Worm (Caenorhabditis elegans) whole organism, young adult: ENCODE results near the gene ZC53.2.

Experiments used
- B0035.1 ChIP-seq: sonication (generic microtip); optimal IDR thresholded peaks from 2 replicates; lab custom pipeline; 2016; ENCODE audit warnings: missing genetic modification characterization, mild to moderate bottlenecking, missing compliant biosample characterization, missing genotype, missing genetic modification reagents
- B0336.3 ChIP-seq: fragments of 200-800 bp; sonication (Bioruptor generic); IDR thresholded peaks from 2 replicates; pipeline ENCODE4 v1.3.6; 2022; ENCODE audit warnings: missing genetic modification characterization, missing compliant biosample characterization
- C06A6.2 ChIP-seq: fragments of 200-800 bp; sonication (Bioruptor generic); conservative IDR thresholded peaks from 2 replicates; pipeline ENCODE4 v1.3.6; 2022; ENCODE audit warnings: missing genetic modification characterization, missing compliant biosample characterization
- D2030.7 ChIP-seq: fragments of 200-800 bp; sonication (Bioruptor generic); IDR thresholded peaks from 2 replicates; pipeline ENCODE4 v1.3.6; 2022; ENCODE audit warnings: missing genetic modification reagents, missing genetic modification characterization, missing compliant biosample characterization
- F10E7.11 ChIP-seq: sonication (generic microtip); optimal IDR thresholded peaks from 2 replicates; lab custom pipeline; 2017; ENCODE audit warnings: mild to moderate bottlenecking, missing genetic modification characterization, moderate library complexity, missing compliant biosample characterization
- F37B4.10 ChIP-seq: fragments of 200-800 bp; sonication (Bioruptor generic); IDR thresholded peaks from 2 replicates; pipeline ENCODE4 v1.3.6; 2022; ENCODE audit warnings: missing genetic modification characterization, missing compliant biosample characterization
- K11D2.4 ChIP-seq: fragments of 200-800 bp; sonication (Bioruptor generic); IDR thresholded peaks from 2 replicates; pipeline ENCODE4 v1.3.6; 2022; ENCODE audit warnings: missing genetic modification reagents, missing genetic modification characterization, missing compliant biosample characterization
- Y53G8AR.9 ChIP-seq: fragments of 200-800 bp; sonication (Bioruptor generic); conservative IDR thresholded peaks from 2 replicates; pipeline ENCODE4 v1.3.6; 2022; ENCODE audit warnings: missing genetic modification reagents, missing genetic modification characterization, missing compliant biosample characterization
- Y79H2A.3 ChIP-seq: fragments of 200-800 bp; sonication (Bioruptor generic); conservative IDR thresholded peaks from 2 replicates; pipeline ENCODE4 v1.3.6; 2022; ENCODE audit warnings: missing genetic modification reagents, missing genetic modification characterization, missing compliant biosample characterization
- akir-1 ChIP-seq: fragments of 200-800 bp; sonication (Bioruptor generic); optimal IDR thresholded peaks from 2 replicates; lab custom pipeline; 2018; ENCODE audit warnings: mild to moderate bottlenecking, missing genetic modification characterization, moderate library complexity, missing compliant biosample characterization
- aptf-2 ChIP-seq: fragments of 200-800 bp; sonication (Bioruptor generic); conservative IDR thresholded peaks from 2 replicates; pipeline ENCODE4 v1.3.6; 2022; ENCODE audit warnings: missing genetic modification reagents, missing genetic modification characterization, missing compliant biosample characterization
- atf-7 ChIP-seq: sonication (generic microtip); optimal IDR thresholded peaks from 2 replicates; lab custom pipeline; 2017; ENCODE audit warnings: mild to moderate bottlenecking, missing genetic modification characterization, missing compliant biosample characterization
- athp-1 ChIP-seq: sonication (generic microtip); optimal IDR thresholded peaks from 2 replicates; lab custom pipeline; 2017; ENCODE audit warnings: mild to moderate bottlenecking, missing genetic modification characterization, missing compliant biosample characterization
- attf-6 ChIP-seq: fragments of 200-800 bp; sonication (Bioruptor generic); IDR thresholded peaks from 2 replicates; pipeline ENCODE4 v1.3.6; 2022; ENCODE audit warnings: missing genetic modification reagents, missing genetic modification characterization, missing compliant biosample characterization
- ccch-3 ChIP-seq: fragments of 200-800 bp; sonication (Bioruptor generic); optimal IDR thresholded peaks from 2 replicates; lab custom pipeline; 2018; ENCODE audit warnings: mild to moderate bottlenecking, missing genetic modification characterization, missing compliant biosample characterization
- cebp-1 ChIP-seq, 2 experiments: fragments of 200-800 bp in 1 of 2; sonication (Bioruptor generic) in 1 of 2; sonication (generic microtip) in 1 of 2; IDR thresholded peaks in 1 of 2; optimal IDR thresholded peaks in 1 of 2; 2 replicates each; pipeline versions ENCODE4 v1.3.6 to Lab custom; 2017 to 2022; ENCODE audit warnings: missing compliant biosample characterization in 2 of 2, missing genetic modification characterization in 2 of 2, mild to moderate bottlenecking in 1 of 2, missing genetic modification reagents in 1 of 2, moderate library complexity in 1 of 2
- cebp-2 ChIP-seq: fragments of 200-800 bp; sonication (Bioruptor generic); IDR thresholded peaks from 2 replicates; pipeline ENCODE4 v1.3.6; 2022; ENCODE audit warnings: missing genetic modification characterization, missing compliant biosample characterization
- ceh-79 ChIP-seq: sonication (generic microtip); optimal IDR thresholded peaks from 2 replicates; lab custom pipeline; 2017; ENCODE audit warnings: mild to moderate bottlenecking, missing genetic modification characterization, missing compliant biosample characterization
- die-1 ChIP-seq: sonication (generic microtip); optimal IDR thresholded peaks from 2 replicates; lab custom pipeline; 2016; ENCODE audit warnings: missing genotype, mild to moderate bottlenecking, missing genetic modification characterization, missing compliant biosample characterization
- dox-1 ChIP-seq: fragments of 200-800 bp; sonication (Bioruptor generic); IDR thresholded peaks from 2 replicates; pipeline ENCODE4 v1.3.6; 2022; ENCODE audit warnings: missing genetic modification reagents, missing genetic modification characterization, missing compliant biosample characterization
- dpff-1 ChIP-seq: sonication (generic microtip); optimal IDR thresholded peaks from 2 replicates; lab custom pipeline; 2017; ENCODE audit warnings: mild to moderate bottlenecking, missing genetic modification characterization, missing compliant biosample characterization
- dpl-1 ChIP-seq: fragments of 150-350 bp; optimal IDR thresholded peaks from 2 replicates; lab custom pipeline; 2014; ENCODE audit warnings: missing biosample characterization, missing genetic modification reagents, missing genetic modification characterization
- ekl-4 ChIP-seq: fragments of 200-800 bp; sonication (Bioruptor generic); IDR thresholded peaks from 2 replicates; pipeline ENCODE4 v1.3.6; 2022; ENCODE audit warnings: missing genetic modification reagents, missing genetic modification characterization, missing compliant biosample characterization
- hsf-1 ChIP-seq: fragments of 200-800 bp; sonication (Bioruptor generic); IDR thresholded peaks from 2 replicates; pipeline ENCODE4 v1.3.6; 2022; ENCODE audit warnings: missing genetic modification reagents, missing genetic modification characterization, missing compliant biosample characterization
- lag-1 ChIP-seq: fragments of 200-800 bp; sonication (Bioruptor generic); IDR thresholded peaks from 2 replicates; pipeline ENCODE4 v1.3.6; 2022; ENCODE audit warnings: missing genetic modification reagents, missing genetic modification characterization, missing compliant biosample characterization
- lsy-27 ChIP-seq: sonication (generic microtip); optimal IDR thresholded peaks from 2 replicates; lab custom pipeline; 2017; ENCODE audit warnings: missing genetic modification characterization, mild to moderate bottlenecking, missing compliant biosample characterization, antibody characterized with exemption, missing genotype, borderline replicate concordance; ENCODE audit not compliant: insufficient read depth
- madf-6 ChIP-seq: fragments of 200-800 bp; sonication (Bioruptor generic); IDR thresholded peaks from 2 replicates; pipeline ENCODE4 v1.3.6; 2022; ENCODE audit warnings: missing genetic modification reagents, missing genetic modification characterization, missing compliant biosample characterization
- madf-8 ChIP-seq: fragments of 200-800 bp; sonication (Bioruptor generic); conservative IDR thresholded peaks from 2 replicates; pipeline ENCODE4 v1.3.6; 2022; ENCODE audit warnings: missing genetic modification reagents, missing genetic modification characterization, missing compliant biosample characterization
- mel-28 ChIP-seq: sonication (generic microtip); optimal IDR thresholded peaks from 2 replicates; lab custom pipeline; 2016; ENCODE audit warnings: borderline replicate concordance, mild to moderate bottlenecking, missing genetic modification characterization, missing compliant biosample characterization
- mes-4 ChIP-seq: sonication (generic microtip); optimal IDR thresholded peaks from 2 replicates; lab custom pipeline; 2016; ENCODE audit warnings: missing genotype, missing genetic modification characterization, missing compliant biosample characterization
- mxl-1 ChIP-seq: sonication (generic microtip); optimal IDR thresholded peaks from 2 replicates; lab custom pipeline; 2016; ENCODE audit warnings: missing genetic modification characterization, missing compliant biosample characterization
- nfya-1 ChIP-seq: sonication (generic microtip); optimal IDR thresholded peaks from 2 replicates; lab custom pipeline; 2017; ENCODE audit warnings: antibody characterized with exemption, missing compliant biosample characterization, missing genetic modification characterization, borderline replicate concordance; ENCODE audit not compliant: insufficient read depth
- nhr-120 ChIP-seq: fragments of 200-800 bp; sonication (Bioruptor generic); IDR thresholded peaks from 2 replicates; pipeline ENCODE4 v1.3.6; 2022; ENCODE audit warnings: missing genetic modification characterization, missing compliant biosample characterization
- nhr-80 ChIP-seq: sonication (generic microtip); optimal IDR thresholded peaks from 2 replicates; lab custom pipeline; 2016; ENCODE audit warnings: missing genetic modification characterization, missing compliant biosample characterization
- rcor-1 ChIP-seq: fragments of 200-800 bp; sonication (Bioruptor generic); IDR thresholded peaks from 2 replicates; pipeline ENCODE4 v1.3.6; 2022; ENCODE audit warnings: missing genetic modification reagents, missing genetic modification characterization, missing compliant biosample characterization
- rec-8 ChIP-seq, 2 experiments: sonication (generic microtip); optimal IDR thresholded peaks; 2 replicates each; lab custom pipeline; 2016; ENCODE audit warnings: mild to moderate bottlenecking in 2 of 2, missing genetic modification characterization in 2 of 2, missing genetic modification reagents in 2 of 2, missing genotype in 2 of 2, missing biosample characterization in 1 of 2, missing compliant biosample characterization in 1 of 2, moderate library complexity in 1 of 2
- sdz-38 ChIP-seq: sonication (generic microtip); optimal IDR thresholded peaks from 2 replicates; lab custom pipeline; 2016; ENCODE audit warnings: missing genotype, missing genetic modification characterization, missing compliant biosample characterization
- snpc-1.3 ChIP-seq: sonication (generic microtip); optimal IDR thresholded peaks from 2 replicates; lab custom pipeline; 2017; ENCODE audit warnings: missing genetic modification characterization, mild to moderate bottlenecking, missing compliant biosample characterization, antibody characterized with exemption, moderate library complexity, missing genotype, missing genetic modification reagents; ENCODE audit not compliant: insufficient read depth
- snpc-4 ChIP-seq, 5 experiments: fragments of 150-350 bp in 1 of 5; sonication (generic microtip) in 4 of 5; optimal IDR thresholded peaks; 2 replicates each; lab custom pipeline; 2014 to 2018; ENCODE audit warnings: missing genetic modification characterization in 5 of 5, missing biosample characterization in 3 of 5, antibody characterized with exemption in 2 of 5, mild to moderate bottlenecking in 2 of 5, missing compliant biosample characterization in 2 of 5, missing genotype in 2 of 5, moderate library complexity in 2 of 5, missing genetic modification reagents in 1 of 5
- tbp1 ChIP-seq: fragments of 200-800 bp; sonication (Bioruptor generic); optimal IDR thresholded peaks from 2 replicates; lab custom pipeline; 2018; ENCODE audit warnings: mild to moderate bottlenecking, missing genetic modification characterization, missing compliant biosample characterization
- unc-62 ChIP-seq: fragments of 150-350 bp; optimal IDR thresholded peaks from 2 replicates; lab custom pipeline; 2014; ENCODE audit warnings: missing biosample characterization, missing genetic modification reagents, missing genetic modification characterization
- xnd-1 ChIP-seq: sonication (generic microtip); optimal IDR thresholded peaks from 2 replicates; lab custom pipeline; 2016; ENCODE audit warnings: missing genotype, missing genetic modification reagents, missing genetic modification characterization, missing compliant biosample characterization

Gene ZC53.2

ce11 chrX:1915022-1915421 is 9.0 kb downstream of the ZC53.2 start, which contains the start of gene rgs-9:
Gene rgs-9 (plus strand): TSS chrX:1915258.
- TF ChIP-seq aptf-2 (GFP tag; lab: Robert Waterston, UW) (peak; percentile 88), lsy-27 (tag; lab: Kevin White, UChicago) (no peak)

ce11 chrX:1913257-1913656 is 10.8 kb downstream of the ZC53.2 start, which contains the start of gene ZC53.1:
Gene ZC53.1 (minus strand): TSS chrX:1913357.
- TF ChIP-seq B0035.1 (tag; lab: Kevin White, UChicago) (no peak), C06A6.2 (no peak), nhr-120 (GFP tag; lab: Robert Waterston, UW) (no peak), aptf-2 (GFP tag; lab: Robert Waterston, UW) (no peak), dpff-1 (tag; lab: Kevin White, UChicago) (no peak), ceh-79 (tag; lab: Kevin White, UChicago) (no peak), xnd-1 (tag; lab: Kevin White, UChicago) (no peak), nhr-80 (no peak), lag-1 (GFP tag; lab: Robert Waterston, UW) (no peak), mxl-1 (tag; lab: Kevin White, UChicago) (no peak), akir-1 (GFP tag; lab: Kevin White, UChicago) (no peak), madf-6 (GFP tag; lab: Robert Waterston, UW) (no peak), snpc-4 (GFP tag; optimal IDR thresholded peaks at IDR 0.05; lab: Kevin White, UChicago) (no peak), snpc-4 (tag; optimal IDR thresholded peaks at IDR 0.05; lab: Kevin White, UChicago) (no peak), dpl-1 (GFP tag; lab: Kevin White, UChicago) (no peak), snpc-1.3 (tag; lab: Kevin White, UChicago) (no peak), mes-4 (tag; lab: Kevin White, UChicago) (no peak)

ce11 chrX:1909353-1909752 is 14.7 kb downstream of the ZC53.2 start:
- TF ChIP-seq B0336.3 (GFP tag; lab: Robert Waterston, UW) (peak; percentile 92), Y53G8AR.9 (GFP tag; lab: Robert Waterston, UW) (peak; percentile 90), die-1 (no peak), D2030.7 (no peak), K11D2.4 (peak; percentile 95), rcor-1 (GFP tag; lab: Robert Waterston, UW) (peak; percentile 76), ccch-3 (GFP tag; lab: Kevin White, UChicago) (no peak), athp-1 (tag; lab: Kevin White, UChicago) (no peak), unc-62 (no peak), C06A6.2 (peak; percentile 69), cebp-2 (0 out of 2 replicates have a peak, but pooled peaks have one; percentile 73), attf-6 (GFP tag; lab: Robert Waterston, UW) (no peak), madf-6 (GFP tag; lab: Robert Waterston, UW) (no peak), madf-8 (GFP tag; lab: Robert Waterston, UW) (no peak), F10E7.11 (tag; lab: Kevin White, UChicago) (peak; percentile 42), sdz-38 (tag; lab: Kevin White, UChicago) (no peak), tbp1 (no peak), mel-28 (tag; lab: Kevin White, UChicago) (peak; percentile 10), Y79H2A.3 (no peak), dox-1 (peak; percentile 97), atf-7 (peak; percentile 80), xnd-1 (tag; lab: Kevin White, UChicago) (no peak), cebp-1 (GFP tag; IDR thresholded peaks at IDR 0.05; lab: Robert Waterston, UW) (peak; percentile 51; the same call in 1 of the 2 replicates), cebp-1 (tag; optimal IDR thresholded peaks at IDR 0.05; lab: Kevin White, UChicago) (no peak), F37B4.10 (GFP tag; lab: Robert Waterston, UW) (no peak), aptf-2 (GFP tag; lab: Robert Waterston, UW) (no peak), lsy-27 (tag; lab: Kevin White, UChicago) (no peak), ekl-4 (GFP tag; lab: Robert Waterston, UW) (no peak; the same call in 1 of the 2 replicates), hsf-1 (GFP tag; lab: Robert Waterston, UW) (no peak), rec-8 (tag; optimal IDR thresholded peaks at IDR 0.05; lab: Kevin White, UChicago) (no peak), snpc-1.3 (tag; lab: Kevin White, UChicago) (no peak), nfya-1 (tag; lab: Kevin White, UChicago) (no peak)
